Fruit fly (Drosophila melanogaster) whole organism, embryonic: ENCODE measurements around the gene tral.

Experiments
- CG1024 ChIP-seq: fragments of 200-800 bp; sonication (Bioruptor generic); IDR thresholded peaks from 2 replicates; pipeline ENCODE4 v1.3.6; 2022; ENCODE audit warnings: missing biosample characterization, missing genetic modification characterization
- CG10321 ChIP-seq: fragments of 200-800 bp; sonication (Bioruptor generic); IDR thresholded peaks from 2 replicates; pipeline ENCODE4 v1.3.6; 2022; ENCODE audit warnings: missing biosample characterization, missing genetic modification characterization
- CG10565 ChIP-seq: fragments of 200-800 bp; sonication (Bioruptor generic); optimal IDR thresholded peaks from 3 replicates; lab custom pipeline; 2016; ENCODE audit warnings: missing biosample characterization, mild to moderate bottlenecking, missing genetic modification characterization
- CG11093 ChIP-seq: fragments of 200-800 bp; sonication (Bioruptor generic); IDR thresholded peaks from 3 replicates; pipeline ENCODE4 v1.3.6; 2022; ENCODE audit warnings: missing biosample characterization, missing genetic modification characterization
- CG11247 ChIP-seq: fragments of 200-800 bp; sonication (Bioruptor generic); IDR thresholded peaks from 2 replicates; pipeline ENCODE4 v1.3.6; 2022; ENCODE audit warnings: missing biosample characterization, missing genetic modification characterization
- CG12769 ChIP-seq: fragments of 200-800 bp; sonication (Bioruptor generic); optimal IDR thresholded peaks from 2 replicates; lab custom pipeline; 2019; ENCODE audit warnings: missing biosample characterization, mild to moderate bottlenecking, missing genetic modification characterization, moderate library complexity
- CG13775 ChIP-seq: fragments of 200-800 bp; sonication (Bioruptor generic); optimal IDR thresholded peaks from 3 replicates; lab custom pipeline; 2017; ENCODE audit warnings: missing biosample characterization, mild to moderate bottlenecking, missing genetic modification characterization
- CG13894 ChIP-seq: fragments of 200-800 bp; sonication (Bioruptor generic); optimal IDR thresholded peaks from 3 replicates; lab custom pipeline; 2018; ENCODE audit warnings: missing biosample characterization, mild to moderate bottlenecking, missing genetic modification characterization, moderate library complexity
- CG14710 ChIP-seq: fragments of 200-800 bp; sonication (Bioruptor generic); optimal IDR thresholded peaks from 3 replicates; lab custom pipeline; 2019; ENCODE audit warnings: missing biosample characterization, mild to moderate bottlenecking, missing genetic modification characterization, moderate library complexity
- CG1602 ChIP-seq: fragments of 200-800 bp; sonication (Bioruptor generic); optimal IDR thresholded peaks from 3 replicates; lab custom pipeline; 2016; ENCODE audit warnings: missing biosample characterization, missing genetic modification characterization
- CG1603 ChIP-seq: fragments of 200-800 bp; sonication (Bioruptor generic); optimal IDR thresholded peaks from 2 replicates; lab custom pipeline; 2019; ENCODE audit warnings: missing biosample characterization, mild to moderate bottlenecking, missing genetic modification characterization, moderate library complexity
- CG18476 ChIP-seq: fragments of 200-800 bp; sonication (Bioruptor generic); optimal IDR thresholded peaks from 2 replicates; lab custom pipeline; 2016; ENCODE audit warnings: missing biosample characterization, mild to moderate bottlenecking, missing genetic modification characterization
- CG2202 ChIP-seq: fragments of 200-800 bp; sonication (Bioruptor generic); optimal IDR thresholded peaks from 2 replicates; lab custom pipeline; 2018; ENCODE audit warnings: missing biosample characterization, mild to moderate bottlenecking, missing genetic modification characterization
- CG2875 ChIP-seq: fragments of 200-800 bp; sonication (Bioruptor generic); optimal IDR thresholded peaks from 2 replicates; lab custom pipeline; 2017; ENCODE audit warnings: missing biosample characterization, mild to moderate bottlenecking, missing genetic modification characterization, missing genetic modification reagents
- CG30431 ChIP-seq: fragments of 200-800 bp; sonication (Bioruptor generic); optimal IDR thresholded peaks from 2 replicates; lab custom pipeline; 2017; ENCODE audit warnings: missing biosample characterization, missing genetic modification characterization
- CG3281 ChIP-seq: fragments of 200-800 bp; sonication (Bioruptor generic); optimal IDR thresholded peaks from 3 replicates; lab custom pipeline; 2017; ENCODE audit warnings: missing biosample characterization, mild to moderate bottlenecking, missing genetic modification characterization
- CG4707 ChIP-seq: fragments of 200-800 bp; sonication (Bioruptor generic); optimal IDR thresholded peaks from 2 replicates; lab custom pipeline; 2018; ENCODE audit warnings: missing biosample characterization, mild to moderate bottlenecking, missing genetic modification characterization, moderate library complexity
- CG6765 ChIP-seq: fragments of 200-800 bp; sonication (Bioruptor generic); optimal IDR thresholded peaks from 3 replicates; lab custom pipeline; 2017; ENCODE audit warnings: missing biosample characterization, mild to moderate bottlenecking, missing genetic modification characterization
- CG6791 ChIP-seq: fragments of 200-800 bp; sonication (Bioruptor generic); IDR thresholded peaks from 3 replicates; pipeline ENCODE4 v1.3.6; 2022; ENCODE audit warnings: missing biosample characterization, missing genetic modification characterization; ENCODE audit not compliant: partially characterized antibody
- CG6854 ChIP-seq: fragments of 200-800 bp; sonication (Bioruptor generic); optimal IDR thresholded peaks from 3 replicates; lab custom pipeline; 2017; ENCODE audit warnings: missing biosample characterization, mild to moderate bottlenecking, missing genetic modification characterization
- CG7556 ChIP-seq: fragments of 200-800 bp; sonication (Bioruptor generic); optimal IDR thresholded peaks from 2 replicates; lab custom pipeline; 2017; ENCODE audit warnings: missing biosample characterization, mild to moderate bottlenecking, missing genetic modification characterization
- CG7786 ChIP-seq: fragments of 200-800 bp; sonication (Bioruptor generic); optimal IDR thresholded peaks from 2 replicates; lab custom pipeline; 2016; ENCODE audit warnings: missing biosample characterization, missing genetic modification characterization
- CG9797 ChIP-seq: fragments of 200-800 bp; sonication (Bioruptor generic); optimal IDR thresholded peaks from 3 replicates; lab custom pipeline; 2018; ENCODE audit warnings: missing biosample characterization, mild to moderate bottlenecking, missing genetic modification characterization
- Dip2 ChIP-seq: fragments of 200-800 bp; sonication (Bioruptor generic); IDR thresholded peaks from 2 replicates; pipeline ENCODE4 v1.3.6; 2022; ENCODE audit warnings: missing biosample characterization, missing genetic modification characterization
- Doc3 ChIP-seq: fragments of 200-800 bp; sonication (Bioruptor generic); IDR thresholded peaks from 3 replicates; pipeline ENCODE4 v1.3.6; 2022; ENCODE audit warnings: missing biosample characterization, missing genetic modification characterization; ENCODE audit not compliant: partially characterized antibody
- Hr78 ChIP-seq, 2 experiments: fragments of 200-800 bp in 1 of 2; fragments of >200 bp in 1 of 2; sonication (Bioruptor generic) in 1 of 2; optimal IDR thresholded peaks; 2 replicates each; lab custom pipeline; 2017 to 2019; ENCODE audit warnings: missing biosample characterization in 2 of 2, missing genetic modification characterization in 2 of 2, mild to moderate bottlenecking in 1 of 2, moderate library complexity in 1 of 2
- Oaz ChIP-seq: fragments of 200-800 bp; sonication (Bioruptor generic); IDR thresholded peaks from 2 replicates; pipeline ENCODE4 v1.3.6; 2022; ENCODE audit warnings: missing biosample characterization, missing genetic modification characterization
- Oli ChIP-seq: fragments of 200-800 bp; sonication (Bioruptor generic); optimal IDR thresholded peaks from 2 replicates; lab custom pipeline; 2018; ENCODE audit warnings: missing biosample characterization, mild to moderate bottlenecking, missing genetic modification characterization, moderate library complexity
- Stat92E ChIP-seq, 3 experiments: fragments of >200 bp in 2 of 3; fragments of 200-800 bp in 1 of 3; sonication (Bioruptor generic) in 1 of 3; optimal IDR thresholded peaks; 2 replicates each; lab custom pipeline; 2017 to 2019; ENCODE audit warnings: missing biosample characterization in 3 of 3, missing genetic modification characterization in 3 of 3, mild to moderate bottlenecking in 1 of 3, moderate library complexity in 1 of 3
- Trl ChIP-seq, 3 experiments: fragments of >200 bp in 2 of 3; fragments of 200-800 bp in 1 of 3; sonication (Bioruptor generic) in 1 of 3; optimal IDR thresholded peaks; 2 replicates in 1 of 3; 3 replicates in 2 of 3; lab custom pipeline; 2016 to 2017; ENCODE audit warnings: missing biosample characterization in 1 of 3, missing genetic modification characterization in 1 of 3
- Vsx1 ChIP-seq: fragments of 200-800 bp; sonication (Bioruptor generic); optimal IDR thresholded peaks from 2 replicates; lab custom pipeline; 2017; ENCODE audit warnings: missing biosample characterization, mild to moderate bottlenecking, missing genetic modification characterization, missing genetic modification reagents
- ap ChIP-seq: fragments of 200-800 bp; sonication (Bioruptor generic); IDR thresholded peaks from 2 replicates; pipeline ENCODE4 v1.3.6; 2022; ENCODE audit warnings: missing biosample characterization, missing genetic modification characterization
- ash1 ChIP-seq: fragments of 200-800 bp; sonication (Bioruptor generic); optimal IDR thresholded peaks from 2 replicates; lab custom pipeline; 2018; ENCODE audit warnings: missing biosample characterization, mild to moderate bottlenecking, missing genetic modification characterization
- corto ChIP-seq: fragments of 200-800 bp; sonication (Bioruptor generic); optimal IDR thresholded peaks from 2 replicates; lab custom pipeline; 2016; ENCODE audit warnings: missing biosample characterization, mild to moderate bottlenecking, missing genetic modification characterization, moderate library complexity
- cwo ChIP-seq: fragments of 200-800 bp; sonication (Bioruptor generic); optimal IDR thresholded peaks from 3 replicates; lab custom pipeline; 2017; ENCODE audit warnings: missing biosample characterization, missing genetic modification characterization, mild to moderate bottlenecking, moderate library complexity, missing genetic modification reagents
- fd3F ChIP-seq: fragments of 200-800 bp; sonication (Bioruptor generic); optimal IDR thresholded peaks from 2 replicates; lab custom pipeline; 2018; ENCODE audit warnings: missing biosample characterization, mild to moderate bottlenecking, missing genetic modification characterization, moderate library complexity
- her ChIP-seq: fragments of 200-800 bp; sonication (Bioruptor generic); optimal IDR thresholded peaks from 2 replicates; lab custom pipeline; 2016; ENCODE audit warnings: missing biosample characterization, missing genetic modification characterization
- jumu ChIP-seq: fragments of 200-800 bp; sonication (Bioruptor generic); optimal IDR thresholded peaks from 3 replicates; lab custom pipeline; 2016; ENCODE audit warnings: missing biosample characterization, missing genetic modification characterization
- kay ChIP-seq: fragments of 200-800 bp; sonication (Bioruptor generic); optimal IDR thresholded peaks from 2 replicates; lab custom pipeline; 2016; ENCODE audit warnings: missing biosample characterization, missing genetic modification characterization
- lov ChIP-seq, 2 experiments: fragments of 200-800 bp in 1 of 2; fragments of >200 bp in 1 of 2; sonication (Bioruptor generic) in 1 of 2; IDR thresholded peaks in 1 of 2; optimal IDR thresholded peaks in 1 of 2; 2 replicates in 1 of 2; 3 replicates in 1 of 2; pipeline versions ENCODE4 v1.3.6 to Lab custom; 2017 to 2022; ENCODE audit warnings: missing biosample characterization in 1 of 2, missing genetic modification characterization in 1 of 2
- luna ChIP-seq: fragments of 200-800 bp; sonication (Bioruptor generic); optimal IDR thresholded peaks from 2 replicates; lab custom pipeline; 2016; ENCODE audit warnings: missing biosample characterization, missing genetic modification characterization
- nau ChIP-seq: fragments of 200-800 bp; sonication (Bioruptor generic); optimal IDR thresholded peaks from 3 replicates; lab custom pipeline; 2017; ENCODE audit warnings: missing biosample characterization, mild to moderate bottlenecking, missing genetic modification characterization, missing genetic modification reagents
- sd ChIP-seq: fragments of 200-800 bp; sonication (Bioruptor generic); optimal IDR thresholded peaks from 3 replicates; lab custom pipeline; 2018; ENCODE audit warnings: missing biosample characterization, mild to moderate bottlenecking, missing genetic modification characterization, moderate library complexity
- sim ChIP-seq: fragments of 200-800 bp; sonication (Bioruptor generic); IDR thresholded peaks from 2 replicates; pipeline ENCODE4 v1.3.6; 2022; ENCODE audit warnings: missing biosample characterization, missing genetic modification characterization
- slbo ChIP-seq: fragments of 200-800 bp; sonication (Bioruptor generic); IDR thresholded peaks from 2 replicates; pipeline ENCODE4 v1.3.6; 2022; ENCODE audit warnings: missing biosample characterization, missing genetic modification characterization
- tin ChIP-seq: fragments of 200-800 bp; sonication (Bioruptor generic); optimal IDR thresholded peaks from 3 replicates; lab custom pipeline; 2016; ENCODE audit warnings: missing biosample characterization, missing genetic modification characterization
- tna ChIP-seq: fragments of 200-800 bp; sonication (Bioruptor generic); IDR thresholded peaks from 2 replicates; pipeline ENCODE4 v1.3.6; 2022; ENCODE audit warnings: missing biosample characterization, missing genetic modification characterization; ENCODE audit not compliant: partially characterized antibody
- yki ChIP-seq: fragments of >200 bp; optimal IDR thresholded peaks from 3 replicates; lab custom pipeline; 2018

The tral gene

dm6 chr3L:12514762-12515215, at the start of gene tral, which contains the start of gene sti (continued):
- TF ChIP-seq slbo (GFP tag; lab: Robert Waterston, UW) = peak; percentile 94
- peak; percentile 59 for TF ChIP-seq CG10565 (GFP tag; lab: Kevin White, UChicago)
- no peak for TF ChIP-seq sd (tag; lab: Kevin White, UChicago)
- TF ChIP-seq CG13894 (tag; lab: Kevin White, UChicago) = peak; percentile 88
- TF ChIP-seq Dip2 (GFP tag; lab: Robert Waterston, UW) = no peak
- peak; percentile 81 for TF ChIP-seq corto (GFP tag; lab: Kevin White, UChicago)
- peak; percentile 67 for TF ChIP-seq CG7556 (GFP tag; lab: Kevin White, UChicago)
- peak; percentile 62 for TF ChIP-seq CG9797 (GFP tag; lab: Kevin White, UChicago)
- peak; percentile 88 for TF ChIP-seq luna (GFP tag; lab: Kevin White, UChicago)
- peak in 1 of 2 experiments; percentile 12 for TF ChIP-seq Trl (optimal IDR thresholded peaks at IDR 0.05; lab: Kevin White, UChicago)
- peak; percentile 96 for TF ChIP-seq Trl (GFP tag; optimal IDR thresholded peaks at IDR 0.05; lab: Kevin White, UChicago)
- peak in 1 of 3 experiments; percentile 2 for TF ChIP-seq Stat92E (GFP tag; optimal IDR thresholded peaks at IDR 0.05; lab: Kevin White, UChicago)
- peak; percentile 77 for TF ChIP-seq cwo (GFP tag; lab: Kevin White, UChicago)
- TF ChIP-seq Oli (tag; lab: Kevin White, UChicago) = peak; percentile 55
- no peak for TF ChIP-seq Hr78 (GFP tag; optimal IDR thresholded peaks at IDR 0.05; lab: Kevin White, UChicago)
- TF ChIP-seq CG18476 = peak; percentile 88
- no peak for TF ChIP-seq tna (GFP tag; lab: Robert Waterston, UW)
- TF ChIP-seq fd3F (GFP tag; lab: Kevin White, UChicago) = peak; percentile 73
- peak; percentile 87 for TF ChIP-seq her (GFP tag; lab: Kevin White, UChicago)
- TF ChIP-seq jumu = peak; percentile 97
- TF ChIP-seq CG10321 (GFP tag; lab: Robert Waterston, UW) = peak; percentile 57
- no peak for TF ChIP-seq nau
- TF ChIP-seq Vsx1 = no peak
- peak; percentile 39 for TF ChIP-seq ash1 (GFP tag; lab: Kevin White, UChicago)
- peak; percentile 95 for TF ChIP-seq CG7786
- TF ChIP-seq CG6791 (GFP tag; lab: Robert Waterston, UW) = no peak
- TF ChIP-seq CG2875 (GFP tag; lab: Kevin White, UChicago) = peak; percentile 39
- no peak for TF ChIP-seq lov (optimal IDR thresholded peaks at IDR 0.05; lab: Kevin White, UChicago)
- TF ChIP-seq lov (GFP tag; IDR thresholded peaks at IDR 0.05; lab: Robert Waterston, UW) = peak; percentile 86; the same call in 2 of the 3 replicates
- peak; percentile 83 for TF ChIP-seq CG11247 (GFP tag; lab: Robert Waterston, UW)
- TF ChIP-seq CG11093 = peak; percentile 82
- TF ChIP-seq CG1024 (GFP tag; lab: Robert Waterston, UW) = peak; percentile 40; the same call in 1 of the 2 replicates
- TF ChIP-seq CG6765 (GFP tag; lab: Kevin White, UChicago) = peak; percentile 70
- TF ChIP-seq CG13775 (GFP tag; lab: Kevin White, UChicago) = peak; percentile 92
- TF ChIP-seq Doc3 = no peak
- TF ChIP-seq CG2202 (tag; lab: Kevin White, UChicago) = peak; percentile 72
- TF ChIP-seq yki (lab: Kevin White, UChicago) = no peak
- TF ChIP-seq CG6854 (GFP tag; lab: Kevin White, UChicago) = peak; percentile 58
- peak; percentile 67 for TF ChIP-seq ap (GFP tag; lab: Robert Waterston, UW)
- peak; percentile 41 for TF ChIP-seq CG4707 (GFP tag; lab: Kevin White, UChicago)
- no peak; the same call in 1 of the 2 replicates for TF ChIP-seq sim (GFP tag; lab: Robert Waterston, UW)
- TF ChIP-seq CG30431 (GFP tag; lab: Kevin White, UChicago) = peak; percentile 83
- peak; percentile 95 for TF ChIP-seq tin (GFP tag; lab: Kevin White, UChicago)
- peak; percentile 93 for TF ChIP-seq CG14710 (tag; lab: Kevin White, UChicago)
- TF ChIP-seq CG1602 (GFP tag; lab: Kevin White, UChicago) = peak; percentile 88
- peak; percentile 73 for TF ChIP-seq Oaz (GFP tag; lab: Robert Waterston, UW)
- peak; percentile 97 for TF ChIP-seq CG3281 (GFP tag; lab: Kevin White, UChicago)
- peak; percentile 83 for TF ChIP-seq kay (GFP tag; lab: Kevin White, UChicago)
- TF ChIP-seq CG12769 = peak; percentile 87
- peak; percentile 88 for TF ChIP-seq CG1603
